Worm (Caenorhabditis elegans) whole organism, L2 larva: ENCODE data around the gene cyp-13A6.

Source experiments
- C34F6.9 ChIP-seq: fragments of 150-350 bp; optimal IDR thresholded peaks from 2 replicates; lab custom pipeline; 2014; ENCODE audit warnings: missing biosample characterization, missing genetic modification characterization
- F13H6.1 ChIP-seq: sonication (generic microtip); optimal IDR thresholded peaks from 2 replicates; lab custom pipeline; 2016; ENCODE audit warnings: missing genetic modification characterization, missing compliant biosample characterization
- Y55F3AM.14 ChIP-seq: fragments of 200-800 bp; sonication (Bioruptor generic); optimal IDR thresholded peaks from 2 replicates; lab custom pipeline; 2018; ENCODE audit warnings: mild to moderate bottlenecking, missing genetic modification characterization, missing compliant biosample characterization
- alr-1 ChIP-seq: fragments of 150-350 bp; optimal IDR thresholded peaks from 2 replicates; lab custom pipeline; 2014; ENCODE audit warnings: missing biosample characterization, missing genetic modification characterization
- crh-2 ChIP-seq: sonication (generic microtip); optimal IDR thresholded peaks from 2 replicates; lab custom pipeline; 2017; ENCODE audit warnings: missing biosample characterization, missing genetic modification characterization
- egl-27 ChIP-seq: sonication (generic microtip); optimal IDR thresholded peaks from 3 replicates; lab custom pipeline; 2017; ENCODE audit warnings: missing biosample characterization, missing genetic modification reagents, missing genetic modification characterization
- elt-1 ChIP-seq: fragments of 150-350 bp; optimal IDR thresholded peaks from 2 replicates; lab custom pipeline; 2014; ENCODE audit warnings: missing biosample characterization, missing genetic modification characterization
- elt-3 ChIP-seq: sonication (generic microtip); optimal IDR thresholded peaks from 2 replicates; lab custom pipeline; 2017; ENCODE audit warnings: missing biosample characterization, missing genetic modification characterization
- fos-1 ChIP-seq: fragments of 150-350 bp; optimal IDR thresholded peaks from 2 replicates; lab custom pipeline; 2014; ENCODE audit warnings: missing biosample characterization, missing genetic modification characterization
- gmeb-1 ChIP-seq: fragments of 150-350 bp; optimal IDR thresholded peaks from 2 replicates; lab custom pipeline; 2014; ENCODE audit warnings: missing biosample characterization, missing genetic modification characterization
- lin-11 ChIP-seq: fragments of 150-350 bp; sonication (generic microtip); optimal IDR thresholded peaks from 2 replicates; lab custom pipeline; 2014; ENCODE audit warnings: missing biosample characterization, missing genetic modification characterization, inconsistent platforms, mixed read lengths
- lsy-2 ChIP-seq, 2 experiments: fragments of 150-350 bp in 1 of 2; sonication (generic microtip) in 1 of 2; optimal IDR thresholded peaks; 2 replicates each; lab custom pipeline; 2014 to 2017; ENCODE audit warnings: missing biosample characterization in 2 of 2, missing genetic modification characterization in 2 of 2
- mab-5 ChIP-seq: fragments of 150-350 bp; optimal IDR thresholded peaks from 2 replicates; lab custom pipeline; 2014; ENCODE audit warnings: missing biosample characterization, missing genetic modification characterization
- mbf-1 ChIP-seq: sonication (generic microtip); optimal IDR thresholded peaks from 2 replicates; lab custom pipeline; 2017; ENCODE audit warnings: missing biosample characterization, missing genetic modification characterization
- mdl-1 ChIP-seq, 2 experiments: fragments of 150-350 bp in 1 of 2; sonication (generic microtip) in 1 of 2; optimal IDR thresholded peaks; 2 replicates each; lab custom pipeline; 2017; ENCODE audit warnings: missing biosample characterization in 2 of 2, missing genetic modification characterization in 2 of 2
- nhr-10 ChIP-seq: sonication (generic microtip); optimal IDR thresholded peaks from 2 replicates; lab custom pipeline; 2017; ENCODE audit warnings: missing biosample characterization, missing genetic modification characterization
- nhr-11 ChIP-seq: fragments of 150-350 bp; optimal IDR thresholded peaks from 2 replicates; lab custom pipeline; 2014; ENCODE audit warnings: missing biosample characterization, missing genetic modification characterization
- nhr-129 ChIP-seq: fragments of 150-350 bp; optimal IDR thresholded peaks from 2 replicates; lab custom pipeline; 2014; ENCODE audit warnings: missing biosample characterization, missing genetic modification characterization
- nhr-23 ChIP-seq: fragments of 150-350 bp; optimal IDR thresholded peaks from 2 replicates; lab custom pipeline; 2014; ENCODE audit warnings: missing biosample characterization, missing genetic modification reagents, missing genetic modification characterization
- nhr-237 ChIP-seq: fragments of 150-350 bp; optimal IDR thresholded peaks from 2 replicates; lab custom pipeline; 2014; ENCODE audit warnings: missing biosample characterization, missing genetic modification characterization
- nhr-25 ChIP-seq: fragments of 150-350 bp; sonication (generic microtip); optimal IDR thresholded peaks from 3 replicates; lab custom pipeline; 2014; ENCODE audit warnings: missing biosample characterization, missing genetic modification characterization
- nhr-6 ChIP-seq: fragments of 150-350 bp; optimal IDR thresholded peaks from 2 replicates; lab custom pipeline; 2014; ENCODE audit warnings: missing biosample characterization, missing genetic modification characterization
- nhr-77 ChIP-seq: fragments of 150-350 bp; optimal IDR thresholded peaks from 2 replicates; lab custom pipeline; 2014; ENCODE audit warnings: missing biosample characterization, missing genetic modification characterization
- sem-4 ChIP-seq: fragments of 150-350 bp; optimal IDR thresholded peaks from 2 replicates; lab custom pipeline; 2014; ENCODE audit warnings: missing biosample characterization, missing genetic modification reagents, missing genetic modification characterization
- skn-1 ChIP-seq: sonication (generic microtip); optimal IDR thresholded peaks from 2 replicates; lab custom pipeline; 2017; ENCODE audit warnings: missing biosample characterization, missing genetic modification characterization
- sma-3 ChIP-seq: sonication (generic microtip); optimal IDR thresholded peaks from 2 replicates; lab custom pipeline; 2016; ENCODE audit warnings: missing genetic modification reagents, missing genetic modification characterization, missing compliant biosample characterization
- sma-9 ChIP-seq, 2 experiments: fragments of 150-350 bp in 1 of 2; sonication (generic microtip) in 1 of 2; optimal IDR thresholded peaks; 2 replicates each; lab custom pipeline; 2014 to 2016; ENCODE audit warnings: missing genetic modification characterization in 2 of 2, mild to moderate bottlenecking in 1 of 2, missing biosample characterization in 1 of 2, missing compliant biosample characterization in 1 of 2, missing genetic modification reagents in 1 of 2, moderate library complexity in 1 of 2
- snpc-4 ChIP-seq: fragments of 150-350 bp; optimal IDR thresholded peaks from 2 replicates; lab custom pipeline; 2014; ENCODE audit warnings: missing biosample characterization, missing genetic modification characterization
- unc-39 ChIP-seq: fragments of 150-350 bp; optimal IDR thresholded peaks from 2 replicates; lab custom pipeline; 2014; ENCODE audit warnings: missing biosample characterization, missing genetic modification characterization
- unc-55 ChIP-seq: fragments of 150-350 bp; sonication (generic microtip); optimal IDR thresholded peaks from 3 replicates; lab custom pipeline; 2014; ENCODE audit warnings: missing biosample characterization, missing genetic modification reagents, missing genetic modification characterization
- zag-1 ChIP-seq: fragments of 150-350 bp; optimal IDR thresholded peaks from 2 replicates; lab custom pipeline; 2014; ENCODE audit warnings: missing biosample characterization, missing genetic modification characterization
- ztf-11 ChIP-seq: sonication (generic microtip); optimal IDR thresholded peaks from 2 replicates; lab custom pipeline; 2017; ENCODE audit warnings: missing biosample characterization, missing genetic modification characterization

cyp-13A6 gene

DNA sequence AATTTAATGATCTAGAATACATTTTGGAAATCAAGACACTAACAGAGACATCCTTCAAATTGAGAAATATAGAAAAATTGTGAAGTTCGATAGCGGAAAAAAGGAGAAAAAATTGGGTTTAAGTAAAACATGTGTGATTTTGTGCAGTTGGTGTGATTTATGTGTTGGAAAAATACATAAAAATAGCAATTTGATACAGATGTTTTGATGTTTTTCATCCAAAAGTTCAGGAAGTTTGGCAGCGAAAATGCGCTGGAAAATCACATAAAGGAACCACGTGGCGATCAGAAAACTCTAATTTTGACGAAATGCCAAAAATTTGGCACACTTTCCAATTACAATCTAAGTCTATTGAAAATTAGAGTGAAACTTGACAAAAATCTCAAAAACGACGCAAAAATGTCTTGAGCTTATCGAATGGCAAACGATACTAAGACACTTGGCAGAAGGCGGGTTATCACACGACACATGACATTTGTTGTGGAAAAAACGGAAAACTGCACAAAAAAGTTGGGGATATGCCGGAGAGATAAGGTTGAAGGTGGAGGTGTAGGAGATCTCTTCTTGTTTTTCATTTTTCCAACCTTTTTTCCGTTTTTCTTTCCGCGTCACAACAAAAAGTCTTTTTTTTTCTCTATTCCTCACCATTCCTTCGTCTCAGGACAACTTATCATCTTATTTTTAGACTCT is 28.6 kb downstream of the cyp-13A6 start, which contains the start of gene ZK1321.4:
Gene ZK1321.4, minus strand, starts transcription at position 51 of the 690 bp plus-strand sequence.
- TF ChIP-seq zag-1 (tag; lab: Kevin White, UChicago) (no peak), sma-9 (GFP tag; optimal IDR thresholded peaks at IDR 0.05; lab: Kevin White, UChicago) (peak; percentile 1), sma-9 (tag; optimal IDR thresholded peaks at IDR 0.05; lab: Kevin White, UChicago) (no peak), nhr-129 (peak; percentile 31)

DNA sequence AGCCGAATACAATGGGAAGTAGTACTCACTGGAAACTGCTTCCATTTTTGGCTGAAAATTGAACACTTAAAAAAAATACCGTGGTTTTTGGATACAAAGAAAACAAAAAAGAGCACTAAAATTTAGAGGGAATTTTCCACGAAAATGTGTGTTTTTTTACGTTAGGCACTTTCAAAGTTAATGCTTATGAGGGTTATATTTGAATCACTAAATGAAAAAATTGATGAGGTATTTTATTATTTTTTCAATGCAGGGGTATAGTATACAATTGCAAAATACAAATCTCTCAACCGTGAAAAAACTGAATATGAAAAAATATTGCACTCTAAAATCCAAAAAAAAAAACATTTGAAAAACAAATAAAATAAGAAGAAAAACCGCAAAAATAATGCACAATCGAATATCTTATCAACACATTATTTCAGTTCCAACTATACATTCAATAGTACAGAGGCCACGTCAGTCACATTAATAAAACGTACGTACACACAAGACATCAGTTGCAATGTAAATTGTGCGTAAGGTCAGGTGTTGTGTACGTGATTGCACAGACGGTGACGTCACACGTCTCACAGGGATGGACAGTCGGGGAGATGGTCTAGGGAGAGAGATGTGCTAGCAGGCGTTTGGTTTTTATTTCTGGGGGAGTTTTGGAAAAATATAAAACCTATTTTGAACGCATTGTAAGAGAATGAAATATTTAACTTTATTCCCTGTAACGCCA is 32.7 kb downstream of the cyp-13A6 start, which contains the start of gene aqp-10:
Gene aqp-10, minus strand, starts transcription at position 51 of the 724 bp plus-strand sequence.
- TF ChIP-seq fos-1 (tag; lab: Kevin White, UChicago) (peak; percentile 75), F13H6.1 (peak; percentile 63), sma-3 (GFP tag; lab: Kevin White, UChicago) (peak; percentile 50), unc-39 (no peak), nhr-25 (tag; lab: Kevin White, UChicago) (peak; percentile 23), sma-9 (GFP tag; optimal IDR thresholded peaks at IDR 0.05; lab: Kevin White, UChicago) (peak; percentile 71), sma-9 (tag; optimal IDR thresholded peaks at IDR 0.05; lab: Kevin White, UChicago) (no peak), sem-4 (tag; lab: Kevin White, UChicago) (peak; percentile 1), gmeb-1 (tag; lab: Kevin White, UChicago) (peak; percentile 63), lsy-2 (tag; optimal IDR thresholded peaks at IDR 0.05; lab: Kevin White, UChicago) (peak; percentile 45 to 76), mdl-1 (tag; optimal IDR thresholded peaks at IDR 0.05; lab: Kevin White, UChicago) (no peak), nhr-129 (peak; percentile 29), ztf-11 (tag; lab: Kevin White, UChicago) (no peak), nhr-11 (tag; lab: Kevin White, UChicago) (no peak), snpc-4 (tag; lab: Kevin White, UChicago) (no peak), lin-11 (tag; lab: Kevin White, UChicago) (no peak), mab-5 (no peak), nhr-237 (no peak), C34F6.9 (tag; lab: Kevin White, UChicago) (peak; percentile 53), unc-55 (GFP tag; lab: Kevin White, UChicago) (no peak), nhr-23 (tag; lab: Kevin White, UChicago) (no peak), crh-2 (tag; lab: Kevin White, UChicago) (peak; percentile 81), nhr-6 (tag; lab: Kevin White, UChicago) (no peak)
- TF ChIP-seq, all 48 proteins: peak for 11

DNA sequence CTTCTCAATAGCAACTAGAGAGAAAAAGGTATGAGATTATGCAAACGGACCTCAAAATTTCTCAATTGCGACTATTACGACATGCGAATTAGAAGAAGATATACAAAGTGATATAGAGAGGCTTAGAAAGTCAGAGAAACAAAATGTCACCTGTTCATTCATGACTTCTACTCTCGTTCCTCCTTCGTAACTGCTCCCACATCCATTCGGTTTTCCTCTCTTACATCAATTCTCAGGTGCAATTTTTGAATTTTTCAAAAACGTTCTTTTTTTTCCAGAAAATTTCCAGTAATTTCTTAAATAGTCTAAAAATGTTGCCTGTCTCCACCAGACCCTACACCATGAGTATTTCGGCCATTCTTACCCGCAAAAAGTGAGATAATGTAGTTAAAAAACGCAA is 37.9 kb downstream of the cyp-13A6 start:
- TF ChIP-seq elt-1 (tag; lab: Kevin White, UChicago): no peak
- TF ChIP-seq mdl-1 (tag; optimal IDR thresholded peaks at IDR 0.05; lab: Kevin White, UChicago): no peak
- TF ChIP-seq nhr-10 (tag; lab: Kevin White, UChicago): no peak
- TF ChIP-seq skn-1 (tag; lab: Kevin White, UChicago): no peak
- TF ChIP-seq sma-3 (GFP tag; lab: Kevin White, UChicago): no peak
- TF ChIP-seq nhr-11 (tag; lab: Kevin White, UChicago): no peak
- no peak for TF ChIP-seq egl-27 (tag; lab: Kevin White, UChicago)
- TF ChIP-seq lsy-2 (tag; optimal IDR thresholded peaks at IDR 0.05; lab: Kevin White, UChicago): no peak
- TF ChIP-seq nhr-77: no peak
- TF ChIP-seq nhr-23 (tag; lab: Kevin White, UChicago): no peak
- TF ChIP-seq alr-1 (tag; lab: Kevin White, UChicago): no peak
- TF ChIP-seq Y55F3AM.14: no peak
- TF ChIP-seq unc-39: no peak
- TF ChIP-seq snpc-4 (tag; lab: Kevin White, UChicago): no peak
- TF ChIP-seq crh-2 (tag; lab: Kevin White, UChicago): no peak
- no peak for TF ChIP-seq mbf-1
- no peak for TF ChIP-seq unc-55 (GFP tag; lab: Kevin White, UChicago)

DNA sequence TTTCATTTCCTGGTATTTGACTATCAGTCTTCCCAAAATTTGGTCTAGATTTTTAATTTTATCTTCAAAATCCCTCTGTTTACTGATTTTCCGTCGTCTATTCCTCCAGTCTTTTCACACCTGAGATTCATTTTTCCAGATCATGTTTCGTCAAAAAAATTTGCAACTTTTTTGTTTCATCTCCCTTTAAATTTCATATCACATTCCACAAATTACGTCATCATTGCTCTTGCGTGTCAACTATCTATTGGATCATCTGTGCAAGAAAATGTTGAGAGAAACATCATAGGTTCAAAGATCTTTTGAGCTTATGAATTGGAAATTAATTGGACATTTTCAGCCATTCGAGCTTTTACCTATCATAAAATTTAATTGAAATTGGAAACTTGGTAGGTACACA is 43.2 kb downstream of the cyp-13A6 start:
- TF ChIP-seq sma-9 (GFP tag; optimal IDR thresholded peaks at IDR 0.05; lab: Kevin White, UChicago) (peak; percentile 9), sma-9 (tag; optimal IDR thresholded peaks at IDR 0.05; lab: Kevin White, UChicago) (no peak), elt-3 (tag; lab: Kevin White, UChicago) (no peak)
